Fruit fly (Drosophila melanogaster) whole organism, embryonic: ENCODE measurements around the gene CG34049.

Source experiments
- CG10321 ChIP-seq: fragments of 200-800 bp; sonication (Bioruptor generic); IDR thresholded peaks from 2 replicates; pipeline ENCODE4 v1.3.6; 2022; ENCODE audit warnings: missing biosample characterization, missing genetic modification characterization
- CG10543 ChIP-seq: fragments of 200-800 bp; sonication (Bioruptor generic); optimal IDR thresholded peaks from 3 replicates; lab custom pipeline; 2017; ENCODE audit warnings: missing biosample characterization, mild to moderate bottlenecking, missing genetic modification characterization, moderate library complexity
- CG11247 ChIP-seq: fragments of 200-800 bp; sonication (Bioruptor generic); IDR thresholded peaks from 2 replicates; pipeline ENCODE4 v1.3.6; 2022; ENCODE audit warnings: missing biosample characterization, missing genetic modification characterization
- CG11695 ChIP-seq: fragments of 200-800 bp; sonication (Bioruptor generic); IDR thresholded peaks from 3 replicates; pipeline ENCODE4 v1.3.6; 2022; ENCODE audit warnings: missing biosample characterization, missing genetic modification characterization
- CG12744 ChIP-seq: fragments of 200-800 bp; sonication (Bioruptor generic); optimal IDR thresholded peaks from 2 replicates; lab custom pipeline; 2016; ENCODE audit warnings: missing biosample characterization, missing genetic modification characterization
- CG13424 ChIP-seq: fragments of 200-800 bp; sonication (Bioruptor generic); optimal IDR thresholded peaks from 2 replicates; lab custom pipeline; 2019; ENCODE audit warnings: missing biosample characterization, mild to moderate bottlenecking, missing genetic modification characterization, moderate library complexity
- CG1529 ChIP-seq: fragments of 200-800 bp; sonication (Bioruptor generic); optimal IDR thresholded peaks from 3 replicates; lab custom pipeline; 2018; ENCODE audit warnings: missing biosample characterization, missing genetic modification characterization
- CG18011 ChIP-seq: fragments of 200-800 bp; sonication (Bioruptor generic); optimal IDR thresholded peaks from 2 replicates; lab custom pipeline; 2017; ENCODE audit warnings: missing biosample characterization, missing genetic modification characterization, mild to moderate bottlenecking, moderate library complexity, missing genotype
- CG18262 ChIP-seq: fragments of 200-800 bp; optimal IDR thresholded peaks from 3 replicates; lab custom pipeline; 2019; ENCODE audit warnings: missing biosample characterization, mild to moderate bottlenecking, missing genetic modification characterization, moderate library complexity
- CG18619 ChIP-seq: fragments of 200-800 bp; sonication (Bioruptor generic); optimal IDR thresholded peaks from 3 replicates; lab custom pipeline; 2017; ENCODE audit warnings: missing biosample characterization, mild to moderate bottlenecking, missing genetic modification characterization
- CG31441 ChIP-seq: fragments of 200-800 bp; sonication (Bioruptor generic); IDR thresholded peaks from 2 replicates; pipeline ENCODE4 v1.3.6; 2022; ENCODE audit warnings: missing biosample characterization, missing genetic modification characterization
- CG4424 ChIP-seq: fragments of 200-800 bp; sonication (Bioruptor generic); optimal IDR thresholded peaks from 3 replicates; lab custom pipeline; 2016; ENCODE audit warnings: missing biosample characterization, missing genetic modification characterization
- CG7372 ChIP-seq: fragments of 200-800 bp; sonication (Bioruptor generic); IDR thresholded peaks from 2 replicates; pipeline ENCODE4 v1.3.6; 2022; ENCODE audit warnings: missing biosample characterization, missing genetic modification characterization
- CG8089 ChIP-seq: fragments of 200-800 bp; sonication (Bioruptor generic); optimal IDR thresholded peaks from 3 replicates; lab custom pipeline; 2016; ENCODE audit warnings: missing biosample characterization, missing genetic modification characterization
- CG8281 ChIP-seq: fragments of 200-800 bp; sonication (Bioruptor generic); optimal IDR thresholded peaks from 2 replicates; lab custom pipeline; 2018; ENCODE audit warnings: missing biosample characterization, mild to moderate bottlenecking, missing genetic modification characterization, moderate library complexity
- CG8388 ChIP-seq: fragments of 200-800 bp; sonication (Bioruptor generic); optimal IDR thresholded peaks from 2 replicates; lab custom pipeline; 2019; ENCODE audit warnings: missing biosample characterization, mild to moderate bottlenecking, missing genetic modification characterization, moderate library complexity
- CHES-1-like ChIP-seq: fragments of 200-800 bp; sonication (Bioruptor generic); optimal IDR thresholded peaks from 2 replicates; lab custom pipeline; 2016; ENCODE audit warnings: missing biosample characterization, missing genetic modification characterization
- Chrac-16 ChIP-seq: fragments of 200-800 bp; sonication (Bioruptor generic); optimal IDR thresholded peaks from 3 replicates; lab custom pipeline; 2016; ENCODE audit warnings: missing biosample characterization, missing genetic modification characterization
- Dbx ChIP-seq: fragments of 200-800 bp; sonication (Bioruptor generic); IDR thresholded peaks from 3 replicates; pipeline ENCODE4 v1.3.6; 2022; ENCODE audit warnings: missing biosample characterization, missing genetic modification characterization
- Drgx ChIP-seq: fragments of 200-800 bp; sonication (Bioruptor generic); IDR thresholded peaks from 2 replicates; pipeline ENCODE4 v1.3.6; 2022; ENCODE audit warnings: missing biosample characterization, missing genetic modification characterization
- Gsc ChIP-seq: fragments of 200-800 bp; sonication (Bioruptor generic); IDR thresholded peaks from 2 replicates; pipeline ENCODE4 v1.3.6; 2022; ENCODE audit warnings: missing biosample characterization, missing genetic modification characterization
- HLHmδ ChIP-seq: fragments of 200-800 bp; sonication (Bioruptor generic); optimal IDR thresholded peaks from 2 replicates; lab custom pipeline; 2018; ENCODE audit warnings: missing biosample characterization, mild to moderate bottlenecking, missing genetic modification characterization, moderate library complexity
- Hey ChIP-seq: fragments of 200-800 bp; sonication (Bioruptor generic); optimal IDR thresholded peaks from 3 replicates; lab custom pipeline; 2018; ENCODE audit warnings: missing biosample characterization, mild to moderate bottlenecking, missing genetic modification characterization
- Max ChIP-seq: fragments of 200-800 bp; sonication (Bioruptor generic); optimal IDR thresholded peaks from 2 replicates; lab custom pipeline; 2016; ENCODE audit warnings: missing biosample characterization, mild to moderate bottlenecking, missing genetic modification characterization
- Med ChIP-seq: fragments of 200-800 bp; sonication (Bioruptor generic); peaks from one replicate; lab custom pipeline; 2016; ENCODE audit warnings: missing biosample characterization, missing genetic modification characterization, mild to moderate bottlenecking, inconsistent platforms, moderate library complexity
- NfI ChIP-seq: fragments of 200-800 bp; sonication (Bioruptor generic); optimal IDR thresholded peaks from 3 replicates; lab custom pipeline; 2018; ENCODE audit warnings: missing biosample characterization, mild to moderate bottlenecking, missing genetic modification characterization, moderate library complexity
- Pdp1 ChIP-seq, 2 experiments: fragments of 200-800 bp; sonication (Bioruptor generic); optimal IDR thresholded peaks; 3 replicates each; lab custom pipeline; 2016; ENCODE audit warnings: missing biosample characterization in 2 of 2, missing genetic modification characterization in 2 of 2, mild to moderate bottlenecking in 1 of 2, moderate library complexity in 1 of 2
- Side ChIP-seq: fragments of 200-800 bp; sonication (Bioruptor generic); optimal IDR thresholded peaks from 2 replicates; lab custom pipeline; 2016; ENCODE audit warnings: missing biosample characterization, missing genetic modification characterization
- Sox100B ChIP-seq: fragments of 200-800 bp; sonication (Bioruptor generic); optimal IDR thresholded peaks from 3 replicates; lab custom pipeline; 2018; ENCODE audit warnings: missing biosample characterization, mild to moderate bottlenecking, missing genetic modification characterization
- amos ChIP-seq: fragments of 200-800 bp; sonication (Bioruptor generic); IDR thresholded peaks from 2 replicates; pipeline ENCODE4 v1.3.6; 2022; ENCODE audit warnings: missing biosample characterization, missing genetic modification characterization; ENCODE audit not compliant: partially characterized antibody
- ase ChIP-seq: fragments of 200-800 bp; sonication (Bioruptor generic); IDR thresholded peaks from 3 replicates; pipeline ENCODE4 v1.3.6; 2022; ENCODE audit warnings: missing biosample characterization, missing genetic modification characterization
- az2 ChIP-seq: fragments of 200-800 bp; sonication (Bioruptor generic); optimal IDR thresholded peaks from 3 replicates; lab custom pipeline; 2016; ENCODE audit warnings: missing biosample characterization, missing genetic modification characterization
- br ChIP-seq: fragments of >200 bp; optimal IDR thresholded peaks from 2 replicates; lab custom pipeline; 2017
- corto ChIP-seq: fragments of 200-800 bp; sonication (Bioruptor generic); optimal IDR thresholded peaks from 2 replicates; lab custom pipeline; 2016; ENCODE audit warnings: missing biosample characterization, mild to moderate bottlenecking, missing genetic modification characterization, moderate library complexity
- da ChIP-seq: fragments of 200-800 bp; sonication (Bioruptor generic); optimal IDR thresholded peaks from 2 replicates; lab custom pipeline; 2016; ENCODE audit warnings: missing biosample characterization, missing genetic modification characterization
- disco-r ChIP-seq: fragments of 200-800 bp; sonication (Bioruptor generic); optimal IDR thresholded peaks from 2 replicates; lab custom pipeline; 2016; ENCODE audit warnings: missing biosample characterization, missing genetic modification characterization
- fd3F ChIP-seq: fragments of 200-800 bp; sonication (Bioruptor generic); optimal IDR thresholded peaks from 2 replicates; lab custom pipeline; 2018; ENCODE audit warnings: missing biosample characterization, mild to moderate bottlenecking, missing genetic modification characterization, moderate library complexity
- her ChIP-seq: fragments of 200-800 bp; sonication (Bioruptor generic); optimal IDR thresholded peaks from 2 replicates; lab custom pipeline; 2016; ENCODE audit warnings: missing biosample characterization, missing genetic modification characterization
- nerfin-2 ChIP-seq: fragments of 200-800 bp; sonication (Bioruptor generic); IDR thresholded peaks from 2 replicates; pipeline ENCODE4 v1.3.6; 2022; ENCODE audit warnings: missing biosample characterization, missing genetic modification characterization; ENCODE audit not compliant: partially characterized antibody
- phol ChIP-seq: fragments of 200-800 bp; sonication (Bioruptor generic); optimal IDR thresholded peaks from 3 replicates; lab custom pipeline; 2018; ENCODE audit warnings: missing biosample characterization, mild to moderate bottlenecking, missing genetic modification characterization, moderate library complexity
- pnt ChIP-seq: fragments of 200-800 bp; sonication (Bioruptor generic); optimal IDR thresholded peaks from 3 replicates; lab custom pipeline; 2016; ENCODE audit warnings: missing biosample characterization, missing genetic modification characterization
- prd ChIP-seq, 3 experiments: fragments of >200 bp in 2 of 3; fragments of 200-800 bp in 1 of 3; sonication (Bioruptor generic) in 1 of 3; optimal IDR thresholded peaks in 2 of 3; IDR thresholded peaks in 1 of 3; 2 replicates in 2 of 3; 3 replicates in 1 of 3; pipeline versions ENCODE4 v1.3.6 to Lab custom; 2017 to 2022; ENCODE audit warnings: missing biosample characterization in 1 of 3, missing genetic modification characterization in 1 of 3
- scrt ChIP-seq: fragments of 200-800 bp; sonication (Bioruptor generic); optimal IDR thresholded peaks from 2 replicates; lab custom pipeline; 2018; ENCODE audit warnings: missing biosample characterization, mild to moderate bottlenecking, missing genetic modification characterization, moderate library complexity
- ssp ChIP-seq: fragments of 200-800 bp; sonication (Bioruptor generic); IDR thresholded peaks from 2 replicates; pipeline ENCODE4 v1.3.6; 2022; ENCODE audit warnings: missing biosample characterization, missing genetic modification characterization
- tna ChIP-seq: fragments of 200-800 bp; sonication (Bioruptor generic); IDR thresholded peaks from 2 replicates; pipeline ENCODE4 v1.3.6; 2022; ENCODE audit warnings: missing biosample characterization, missing genetic modification characterization; ENCODE audit not compliant: partially characterized antibody
- trem ChIP-seq: fragments of 200-800 bp; optimal IDR thresholded peaks from 3 replicates; lab custom pipeline; 2019; ENCODE audit warnings: missing biosample characterization, mild to moderate bottlenecking, missing genetic modification characterization, moderate library complexity
- trh ChIP-seq: fragments of 200-800 bp; sonication (Bioruptor generic); optimal IDR thresholded peaks from 2 replicates; lab custom pipeline; 2016; ENCODE audit warnings: missing biosample characterization, missing genetic modification characterization
- zfh2 ChIP-seq: fragments of 200-800 bp; sonication (Bioruptor generic); optimal IDR thresholded peaks from 2 replicates; lab custom pipeline; 2016; ENCODE audit warnings: missing biosample characterization, missing genetic modification characterization

Gene CG34049

DNA sequence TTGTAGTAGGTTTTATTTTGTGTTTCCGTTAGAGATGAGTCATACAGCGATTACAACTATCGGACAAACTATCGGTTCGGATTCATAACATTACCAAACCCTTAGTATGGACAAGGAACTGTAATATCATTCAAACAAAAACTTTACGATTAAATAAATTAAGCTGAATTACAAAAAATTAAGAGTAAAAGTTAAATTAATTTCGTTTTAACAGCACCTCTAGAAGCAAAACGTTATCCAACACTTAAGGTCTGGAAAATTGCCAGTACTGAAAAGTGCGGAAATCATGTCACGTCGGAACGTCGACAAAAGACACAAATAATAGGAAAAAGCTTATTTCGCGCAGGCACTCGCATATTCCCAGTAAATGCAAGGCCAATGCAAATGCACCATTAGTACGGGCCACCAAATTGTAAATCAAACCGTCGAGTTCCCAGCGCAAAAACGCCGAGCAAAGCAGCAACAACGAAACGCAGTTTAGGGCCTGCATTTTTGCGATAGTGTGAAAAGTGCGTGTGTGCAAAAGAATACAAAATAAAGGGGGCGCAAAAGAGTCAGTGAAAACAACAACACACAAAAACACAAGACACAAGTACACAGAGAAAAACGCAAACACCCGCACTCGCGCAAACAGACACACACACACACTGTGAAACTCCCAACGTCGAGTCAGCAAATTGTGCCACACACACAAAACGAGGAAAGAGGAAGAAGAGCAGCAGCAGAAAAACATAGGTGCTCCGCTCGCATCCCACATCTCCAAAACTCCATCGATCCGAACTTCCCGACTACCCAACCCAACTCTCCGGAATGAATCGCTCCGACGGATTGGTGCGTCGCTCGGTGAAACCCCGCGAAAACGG lies 38.6 kb downstream of the CG34049 start, which contains the start of the genes CG15387 and sau (continued):
- peak; percentile 71 for TF ChIP-seq CG18011 (GFP tag; lab: Kevin White, UChicago)
- TF ChIP-seq CG11695 (GFP tag; lab: Robert Waterston, UW) = peak; percentile 62; the same call in 1 of the 3 replicates
- TF ChIP-seq CG11247 (GFP tag; lab: Robert Waterston, UW) = peak; percentile 78
- peak; percentile 91 for TF ChIP-seq trem (tag; lab: Kevin White, UChicago)
- TF ChIP-seq Pdp1 (GFP tag; optimal IDR thresholded peaks at IDR 0.05; lab: Kevin White, UChicago) = peak; percentile 89 to 92
- peak; percentile 82 for TF ChIP-seq corto
- TF ChIP-seq fd3F (GFP tag; lab: Kevin White, UChicago) = peak; percentile 72
- TF ChIP-seq Hey (tag; lab: Kevin White, UChicago) = peak; percentile 33
- TF ChIP-seq Gsc (GFP tag; lab: Robert Waterston, UW) = no peak
- peak; percentile 83 for TF ChIP-seq CG18262 (tag; lab: Kevin White, UChicago)
- TF ChIP-seq da (GFP tag; lab: Kevin White, UChicago) = peak; percentile 65
- peak; percentile 84 for TF ChIP-seq disco-r (GFP tag; lab: Kevin White, UChicago)
- peak; percentile 72; the same call in 1 of the 2 replicates for TF ChIP-seq tna (GFP tag; lab: Robert Waterston, UW)
- TF ChIP-seq HLHmδ = no peak
- TF ChIP-seq CHES-1-like (GFP tag; lab: Kevin White, UChicago) = peak; percentile 90
- TF ChIP-seq CG7372 (GFP tag; lab: Robert Waterston, UW) = peak; percentile 83
- peak; percentile 65 for TF ChIP-seq Drgx (GFP tag; lab: Robert Waterston, UW)
- peak; percentile 88 for TF ChIP-seq phol (tag; lab: Kevin White, UChicago)
- TF ChIP-seq br (lab: Kevin White, UChicago) = no peak
- peak; percentile 85 for TF ChIP-seq amos (GFP tag; lab: Robert Waterston, UW)
- peak; percentile 78 for TF ChIP-seq CG18619 (GFP tag; lab: Kevin White, UChicago)
- TF ChIP-seq CG10321 (GFP tag; lab: Robert Waterston, UW) = peak; percentile 36; the same call in 1 of the 2 replicates
- peak; percentile 83 for TF ChIP-seq her
- TF ChIP-seq CG12744 (GFP tag; lab: Kevin White, UChicago) = peak; percentile 90
- TF ChIP-seq nerfin-2 (GFP tag; lab: Robert Waterston, UW) = peak; percentile 85
- no peak for TF ChIP-seq prd (optimal IDR thresholded peaks at IDR 0.05; lab: Kevin White, UChicago)
- TF ChIP-seq prd (GFP tag; IDR thresholded peaks at IDR 0.05; lab: Robert Waterston, UW) = peak; percentile 88
- TF ChIP-seq CG4424 = peak; percentile 90
- peak; percentile 91 for TF ChIP-seq Chrac-16 (GFP tag; lab: Kevin White, UChicago)
- TF ChIP-seq Max (GFP tag; lab: Kevin White, UChicago) = peak; percentile 92
- peak; percentile 83 for TF ChIP-seq CG8089 (GFP tag; lab: Kevin White, UChicago)
- peak; percentile 85 for TF ChIP-seq CG31441 (GFP tag; lab: Robert Waterston, UW)
- TF ChIP-seq CG8388 (GFP tag; lab: Kevin White, UChicago) = peak; percentile 81
- TF ChIP-seq Med (GFP tag; lab: Kevin White, UChicago) = peak; percentile 99
- TF ChIP-seq Dbx (GFP tag; lab: Robert Waterston, UW) = peak; percentile 84
- peak; percentile 93 for TF ChIP-seq zfh2 (GFP tag; lab: Kevin White, UChicago)
- peak; percentile 89 for TF ChIP-seq Side (GFP tag; lab: Kevin White, UChicago)
- peak; percentile 88 for TF ChIP-seq Sox100B (GFP tag; lab: Kevin White, UChicago)
- peak; percentile 50 for TF ChIP-seq CG8281 (tag; lab: Kevin White, UChicago)
- peak; percentile 90 for TF ChIP-seq NfI (GFP tag; lab: Kevin White, UChicago)
- peak; percentile 84 for TF ChIP-seq az2 (GFP tag; lab: Kevin White, UChicago)
- peak; percentile 41 for TF ChIP-seq trh (GFP tag; lab: Kevin White, UChicago)
- TF ChIP-seq ase = peak; percentile 68; the same call in 2 of the 3 replicates
- peak; percentile 90 for TF ChIP-seq CG13424 (tag; lab: Kevin White, UChicago)
- TF ChIP-seq CG1529 (GFP tag; lab: Kevin White, UChicago) = peak; percentile 65
- peak; percentile 79 for TF ChIP-seq pnt
- TF ChIP-seq ssp (GFP tag; lab: Robert Waterston, UW) = peak; percentile 74
- TF ChIP-seq scrt (GFP tag; lab: Kevin White, UChicago) = peak; percentile 71
- TF ChIP-seq CG10543 = peak; percentile 94
